Worm (Caenorhabditis elegans) whole organism, late embryonic: Measurements from ENCODE around the gene F58F12.12.

Experiments
- C08G9.2 ChIP-seq: sonication (generic microtip); optimal IDR thresholded peaks from 2 replicates; lab custom pipeline; 2016; ENCODE audit warnings: mild to moderate bottlenecking, missing genetic modification characterization, moderate library complexity, missing compliant biosample characterization
- C38D4.7 ChIP-seq: fragments of 200-800 bp; sonication (Bioruptor generic); optimal IDR thresholded peaks from 2 replicates; lab custom pipeline; 2018; ENCODE audit warnings: mild to moderate bottlenecking, missing genetic modification characterization, moderate library complexity, missing compliant biosample characterization
- K09A11.1 ChIP-seq: sonication (generic microtip); optimal IDR thresholded peaks from 2 replicates; lab custom pipeline; 2017; ENCODE audit warnings: antibody characterized with exemption, mild to moderate bottlenecking, missing genetic modification characterization, missing compliant biosample characterization; ENCODE audit not compliant: insufficient read depth
- T23F11.4 ChIP-seq: fragments of 200-800 bp; sonication (Bioruptor generic); optimal IDR thresholded peaks from 2 replicates; lab custom pipeline; 2018; ENCODE audit warnings: mild to moderate bottlenecking, missing genetic modification characterization, missing compliant biosample characterization
- ahr-1 ChIP-seq: sonication (generic microtip); optimal IDR thresholded peaks from 2 replicates; lab custom pipeline; 2016; ENCODE audit warnings: missing genetic modification characterization, missing compliant biosample characterization
- ceh-14 ChIP-seq: sonication (generic microtip); optimal IDR thresholded peaks from 2 replicates; lab custom pipeline; 2016; ENCODE audit warnings: missing genotype, missing genetic modification characterization, missing compliant biosample characterization
- ceh-18 ChIP-seq: sonication (generic microtip); optimal IDR thresholded peaks from 2 replicates; lab custom pipeline; 2016; ENCODE audit warnings: missing genetic modification characterization, missing compliant biosample characterization
- ceh-19 ChIP-seq: fragments of 200-800 bp; sonication (Bioruptor generic); optimal IDR thresholded peaks from 2 replicates; lab custom pipeline; 2018; ENCODE audit warnings: mild to moderate bottlenecking, missing genetic modification characterization, missing compliant biosample characterization
- ceh-24 ChIP-seq: sonication (generic microtip); optimal IDR thresholded peaks from 2 replicates; lab custom pipeline; 2016; ENCODE audit warnings: mild to moderate bottlenecking, missing genetic modification characterization, missing compliant biosample characterization
- ceh-30 ChIP-seq: fragments of 150-350 bp; optimal IDR thresholded peaks from 2 replicates; lab custom pipeline; 2014; ENCODE audit warnings: missing biosample characterization, missing genetic modification characterization
- ceh-31 ChIP-seq: sonication (generic microtip); optimal IDR thresholded peaks from 2 replicates; lab custom pipeline; 2016; ENCODE audit warnings: missing genetic modification characterization, missing compliant biosample characterization
- ceh-9 ChIP-seq: sonication (generic microtip); optimal IDR thresholded peaks from 2 replicates; lab custom pipeline; 2016; ENCODE audit warnings: mild to moderate bottlenecking, missing genetic modification characterization, inconsistent platforms, missing compliant biosample characterization
- dmd-4 ChIP-seq: sonication (generic microtip); optimal IDR thresholded peaks from 2 replicates; lab custom pipeline; 2016; ENCODE audit warnings: borderline replicate concordance, missing genetic modification characterization, missing compliant biosample characterization
- dve-1 ChIP-seq: sonication (generic microtip); optimal IDR thresholded peaks from 2 replicates; lab custom pipeline; 2017; ENCODE audit warnings: antibody characterized with exemption, mild to moderate bottlenecking, missing genetic modification characterization, missing compliant biosample characterization
- elt-2 ChIP-seq: sonication (generic microtip); optimal IDR thresholded peaks from 2 replicates; lab custom pipeline; 2016; ENCODE audit warnings: missing genetic modification reagents, missing genetic modification characterization, missing compliant biosample characterization
- eyg-1 ChIP-seq: sonication (generic microtip); optimal IDR thresholded peaks from 2 replicates; lab custom pipeline; 2016; ENCODE audit warnings: missing genotype, missing genetic modification characterization, missing compliant biosample characterization
- fkh-10 ChIP-seq: fragments of 150-350 bp; optimal IDR thresholded peaks from 2 replicates; lab custom pipeline; 2014; ENCODE audit warnings: missing biosample characterization, missing genetic modification reagents, missing genetic modification characterization
- fkh-6 ChIP-seq: sonication (generic microtip); optimal IDR thresholded peaks from 2 replicates; lab custom pipeline; 2016; ENCODE audit warnings: missing genetic modification characterization, missing compliant biosample characterization
- hlh-15 ChIP-seq: sonication (generic microtip); optimal IDR thresholded peaks from 2 replicates; lab custom pipeline; 2016; ENCODE audit warnings: missing genetic modification characterization, missing compliant biosample characterization
- hlh-30 ChIP-seq: sonication (generic microtip); optimal IDR thresholded peaks from 2 replicates; lab custom pipeline; 2017; ENCODE audit warnings: antibody characterized with exemption, missing genetic modification characterization, missing compliant biosample characterization; ENCODE audit not compliant: insufficient read depth
- hlh-6 ChIP-seq: sonication (generic microtip); optimal IDR thresholded peaks from 2 replicates; lab custom pipeline; 2016; ENCODE audit warnings: missing genotype, missing genetic modification characterization, missing compliant biosample characterization
- lin-11 ChIP-seq: fragments of 200-800 bp; sonication (Bioruptor generic); optimal IDR thresholded peaks from 2 replicates; lab custom pipeline; 2018; ENCODE audit warnings: mild to moderate bottlenecking, missing genetic modification characterization, missing compliant biosample characterization
- madf-2 ChIP-seq: sonication (generic microtip); optimal IDR thresholded peaks from 2 replicates; lab custom pipeline; 2017; ENCODE audit warnings: missing genetic modification characterization, missing compliant biosample characterization
- nhr-232 ChIP-seq: sonication (generic microtip); optimal IDR thresholded peaks from 2 replicates; lab custom pipeline; 2016; ENCODE audit warnings: missing genetic modification characterization, missing compliant biosample characterization
- pha-2 ChIP-seq: sonication (generic microtip); optimal IDR thresholded peaks from 2 replicates; lab custom pipeline; 2017; ENCODE audit warnings: mild to moderate bottlenecking, missing genetic modification characterization, missing compliant biosample characterization
- sdc-2 ChIP-seq: sonication (generic microtip); optimal IDR thresholded peaks from 2 replicates; lab custom pipeline; 2016; ENCODE audit warnings: missing genotype, missing genetic modification characterization, missing compliant biosample characterization
- sox-2 ChIP-seq: fragments of 200-800 bp; sonication (Bioruptor generic); IDR thresholded peaks from 2 replicates; pipeline ENCODE4 v1.3.6; 2022; ENCODE audit warnings: missing genetic modification reagents, missing genetic modification characterization, missing compliant biosample characterization
- sox-4 ChIP-seq: sonication (generic microtip); optimal IDR thresholded peaks from 2 replicates; lab custom pipeline; 2017; ENCODE audit warnings: mild to moderate bottlenecking, missing genetic modification characterization, inconsistent platforms, missing compliant biosample characterization
- unc-3 ChIP-seq, 2 experiments: fragments of 200-800 bp in 1 of 2; sonication (Bioruptor generic) in 1 of 2; sonication (generic microtip) in 1 of 2; conservative IDR thresholded peaks in 1 of 2; optimal IDR thresholded peaks in 1 of 2; 2 replicates each; pipeline versions ENCODE4 v1.3.6 to Lab custom; 2016 to 2022; ENCODE audit warnings: missing compliant biosample characterization in 2 of 2, missing genetic modification characterization in 2 of 2, missing genetic modification reagents in 1 of 2
- unc-55 ChIP-seq: sonication (generic microtip); optimal IDR thresholded peaks from 2 replicates; lab custom pipeline; 2017; ENCODE audit warnings: missing biosample characterization, missing genetic modification reagents, missing genetic modification characterization
- unc-86 ChIP-seq: sonication (generic microtip); optimal IDR thresholded peaks from 2 replicates; lab custom pipeline; 2016; ENCODE audit warnings: missing genetic modification characterization, missing compliant biosample characterization

F58F12.12 gene

DNA sequence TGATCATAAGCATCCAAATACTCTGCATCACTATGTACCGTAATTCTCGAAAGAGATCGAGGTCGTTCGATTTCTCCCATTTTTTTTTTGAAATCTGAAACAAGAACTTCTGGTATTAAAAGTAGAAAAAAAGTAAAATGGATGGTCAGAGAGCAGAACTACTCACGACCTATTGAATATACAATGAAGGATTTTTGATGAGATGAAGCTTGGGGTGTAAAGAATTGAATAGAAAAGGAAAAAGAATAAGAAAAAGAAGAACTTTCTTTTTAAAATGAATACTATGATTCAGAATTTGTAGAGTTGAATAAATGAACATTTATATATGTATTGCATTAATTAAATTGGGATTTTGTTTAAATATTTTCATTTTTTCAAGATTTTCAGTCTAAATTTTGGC is 47.1 kb upstream of the F58F12.12 start, which contains the start of gene ttc-39B:
Gene ttc-39B (minus strand): TSS at position 101 of the 400 bp plus-strand sequence.
- TF ChIP-seq ceh-31 (tag; lab: Kevin White, UChicago) (no peak), K09A11.1 (tag; lab: Kevin White, UChicago) (no peak), sox-2 (GFP tag; lab: Robert Waterston, UW) (no peak), hlh-30 (tag; lab: Kevin White, UChicago) (no peak), ceh-9 (tag; lab: Kevin White, UChicago) (no peak), C08G9.2 (no peak), T23F11.4 (GFP tag; lab: Kevin White, UChicago) (no peak), dmd-4 (tag; lab: Kevin White, UChicago) (no peak), unc-86 (tag; lab: Kevin White, UChicago) (no peak), unc-3 (GFP tag; conservative IDR thresholded peaks at IDR 0.05; lab: Robert Waterston, UW) (no peak), unc-3 (tag; optimal IDR thresholded peaks at IDR 0.05; lab: Kevin White, UChicago) (no peak), C38D4.7 (no peak), elt-2 (no peak), hlh-15 (tag; lab: Kevin White, UChicago) (no peak), hlh-6 (tag; lab: Kevin White, UChicago) (no peak), unc-55 (GFP tag; lab: Kevin White, UChicago) (no peak), lin-11 (tag; lab: Kevin White, UChicago) (no peak), sdc-2 (tag; lab: Kevin White, UChicago) (no peak), pha-2 (tag; lab: Kevin White, UChicago) (no peak)
- TF ChIP-seq, all 69 proteins: peak for 0

DNA sequence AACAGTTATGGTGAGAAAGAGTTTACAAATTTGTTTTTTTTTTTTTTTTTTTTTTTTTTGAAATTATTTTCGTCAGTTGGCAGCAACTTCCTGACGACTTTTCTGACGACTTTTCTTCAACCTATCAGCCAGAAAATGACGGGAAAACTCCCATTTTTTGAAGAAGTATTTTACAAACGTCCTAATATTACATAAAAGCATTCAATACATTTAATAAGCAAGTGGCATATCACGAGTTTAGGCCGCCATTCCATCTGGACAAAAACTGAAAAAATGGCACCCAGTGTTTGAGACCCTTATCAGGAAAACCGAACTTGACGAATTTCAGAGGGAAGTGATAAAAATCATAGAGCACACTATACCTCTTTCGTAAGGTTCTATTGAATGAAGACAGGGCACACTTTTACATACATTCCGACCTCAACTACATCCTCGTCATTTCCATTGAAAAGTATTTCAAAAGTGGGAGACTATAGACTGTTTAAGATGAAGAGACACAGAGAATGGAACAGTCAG is 46.2 kb upstream of the F58F12.12 start:
- TF ChIP-seq ceh-18 (tag; lab: Kevin White, UChicago) (no peak), C38D4.7 (no peak), fkh-6 (tag; lab: Kevin White, UChicago) (no peak), hlh-6 (tag; lab: Kevin White, UChicago) (no peak), ceh-24 (tag; lab: Kevin White, UChicago) (no peak)

ce11 chrII:6335358-6335757 is 45.6 kb upstream of the F58F12.12 start, which contains the start of gene C32D5.14:
Gene C32D5.14, plus strand, starts transcription at chrII:6335488.
- TF ChIP-seq fkh-6 (tag; lab: Kevin White, UChicago) (no peak), sox-4 (tag; lab: Kevin White, UChicago) (no peak), ceh-14 (tag; lab: Kevin White, UChicago) (no peak), T23F11.4 (GFP tag; lab: Kevin White, UChicago) (no peak), ceh-19 (GFP tag; lab: Kevin White, UChicago) (no peak), ceh-24 (tag; lab: Kevin White, UChicago) (no peak), ceh-30 (no peak)

DNA sequence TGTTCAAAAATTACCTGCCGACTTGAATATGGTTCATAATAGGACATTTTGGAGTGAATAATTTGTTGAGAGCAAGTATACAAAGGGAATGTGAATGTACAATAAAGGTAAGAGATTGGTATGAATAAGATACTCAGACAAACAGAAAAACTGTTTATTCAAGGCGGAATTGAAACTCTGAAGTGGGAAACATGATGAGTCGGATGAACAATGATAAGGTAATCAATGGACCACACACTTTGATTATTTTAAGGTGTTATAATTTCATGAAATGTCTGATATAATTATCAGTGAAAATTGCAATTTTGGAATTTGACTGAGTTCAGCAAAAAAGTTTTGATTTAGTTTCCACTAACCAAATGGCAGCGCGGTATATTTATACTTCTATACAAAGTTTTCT is 41.5 kb upstream of the F58F12.12 start:
- no peak for TF ChIP-seq eyg-1
- no peak for TF ChIP-seq unc-3 (GFP tag; conservative IDR thresholded peaks at IDR 0.05; lab: Robert Waterston, UW)
- no peak for TF ChIP-seq unc-3 (tag; optimal IDR thresholded peaks at IDR 0.05; lab: Kevin White, UChicago)
- TF ChIP-seq fkh-10 (GFP tag; lab: Kevin White, UChicago), result no peak
- TF ChIP-seq dve-1 (tag; lab: Kevin White, UChicago), result peak; percentile 41

ce11 chrII:6339948-6340347 is 41.0 kb upstream of the F58F12.12 start, which contains the start of gene C32D5.7:
Gene C32D5.7, minus strand, starts transcription at chrII:6340048.
- TF ChIP-seq ceh-24 (tag; lab: Kevin White, UChicago) (no peak), hlh-6 (tag; lab: Kevin White, UChicago) (no peak), nhr-232 (tag; lab: Kevin White, UChicago) (no peak), ahr-1 (tag; lab: Kevin White, UChicago) (no peak), hlh-15 (tag; lab: Kevin White, UChicago) (no peak), madf-2 (tag; lab: Kevin White, UChicago) (no peak), eyg-1 (no peak)
